Worm (Caenorhabditis elegans) whole organism, L3 larva: ENCODE results near the gene acbp-5.

Source experiments
- ZK546.5 ChIP-seq: sonication (generic microtip); optimal IDR thresholded peaks from 2 replicates; lab custom pipeline; 2017; ENCODE audit warnings: missing biosample characterization, missing genetic modification characterization
- ama-1 ChIP-seq: fragments of 150-350 bp; optimal IDR thresholded peaks from 2 replicates; lab custom pipeline; 2018
- elt-2 ChIP-seq: sonication (generic microtip); optimal IDR thresholded peaks from 2 replicates; lab custom pipeline; 2016; ENCODE audit warnings: missing genetic modification reagents, mild to moderate bottlenecking, missing genetic modification characterization, missing compliant biosample characterization
- fos-1 ChIP-seq: fragments of 150-350 bp; optimal IDR thresholded peaks from 2 replicates; lab custom pipeline; 2014; ENCODE audit warnings: missing biosample characterization, missing genetic modification characterization
- nhr-23 ChIP-seq: fragments of 150-350 bp; optimal IDR thresholded peaks from 2 replicates; lab custom pipeline; 2014; ENCODE audit warnings: missing biosample characterization, missing genetic modification reagents, missing genetic modification characterization
- nhr-76 ChIP-seq: fragments of 150-350 bp; sonication (generic microtip); optimal IDR thresholded peaks from 5 replicates; lab custom pipeline; 2014; ENCODE audit warnings: missing biosample characterization, missing genetic modification characterization
- pha-4 ChIP-seq: fragments of 150-350 bp; optimal IDR thresholded peaks from 2 replicates; lab custom pipeline; 2014; ENCODE audit warnings: missing biosample characterization, missing genetic modification reagents, missing genetic modification characterization
- skn-1 ChIP-seq: fragments of 150-350 bp; optimal IDR thresholded peaks from 2 replicates; lab custom pipeline; 2014; ENCODE audit warnings: missing biosample characterization, missing genetic modification characterization
- unc-39 ChIP-seq: sonication (generic microtip); optimal IDR thresholded peaks from 4 replicates; lab custom pipeline; 2017; ENCODE audit warnings: missing biosample characterization, missing genetic modification characterization

ce11 chrIII:13669519-13669918, 28.0 kb upstream of the acbp-5 start:
- TF ChIP-seq unc-39 (tag; lab: Kevin White, UChicago) (no peak), nhr-76 (no peak), fos-1 (tag; lab: Kevin White, UChicago) (no peak), elt-2 (tag; lab: Kevin White, UChicago) (no peak), pha-4 (no peak), skn-1 (tag; lab: Kevin White, UChicago) (no peak), nhr-23 (tag; lab: Kevin White, UChicago) (no peak), ZK546.5 (tag; lab: Kevin White, UChicago) (no peak), ama-1 (no peak)
